Worm (Caenorhabditis elegans): ENCODE results near the gene pis-1.

The pis-1 gene

ce11 chrIV:9821621-9822020 lies 25.2 kb upstream of the pis-1 start, which contains the start of gene col-123:
Gene col-123, plus strand, starts transcription at chrIV:9821921.
- TF ChIP-seq ekl-4 (GFP tag; IDR thresholded peaks at IDR 0.05) (no peak), F33H1.4 (GFP tag; IDR thresholded peaks at IDR 0.05) (no peak), tbx-9 (tag; optimal IDR thresholded peaks at IDR 0.05; ENCODE audit: borderline replicate concordance) (no peak), unc-62 (GFP tag; optimal IDR thresholded peaks at IDR 0.05) (no peak), ets-4 (GFP tag; optimal IDR thresholded peaks at IDR 0.05) (no peak), sea-2 (GFP tag; IDR thresholded peaks at IDR 0.05) (no peak)

DNA sequence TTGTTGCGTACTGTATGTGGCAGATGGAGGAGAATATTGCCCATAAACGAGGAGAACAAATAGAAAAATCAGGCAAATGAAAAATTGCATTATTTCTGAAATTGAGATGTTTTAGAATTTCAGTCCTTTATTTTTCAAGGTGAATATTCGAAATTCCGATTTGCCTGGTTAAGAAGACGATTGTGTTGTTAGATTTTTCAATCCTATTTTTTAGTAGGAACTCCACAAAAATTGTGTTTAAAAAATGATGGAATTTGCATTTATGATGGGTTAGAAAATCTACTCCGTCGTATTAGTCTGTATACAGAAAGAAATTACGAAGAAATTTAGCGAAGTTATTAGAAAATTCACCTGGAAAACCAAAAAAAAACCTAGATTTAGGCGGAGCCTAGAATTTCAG lies 19.0 kb upstream of the pis-1 start, which contains the start of gene egl-20:
Gene egl-20 (minus strand): TSS at position 101 of the 400 bp plus-strand sequence.
- TF ChIP-seq lir-1 (GFP tag; conservative IDR thresholded peaks at IDR 0.05), result no peak
- no peak for TF ChIP-seq madf-6 (GFP tag; IDR thresholded peaks at IDR 0.05)
- TF ChIP-seq let-526 (GFP tag; IDR thresholded peaks at IDR 0.05), result no peak
- TF ChIP-seq zim-3 (tag; optimal IDR thresholded peaks at IDR 0.05), result no peak
- TF ChIP-seq dpl-1 (GFP tag; optimal IDR thresholded peaks at IDR 0.05), result no peak

ce11 chrIV:9811487-9811886 lies 15.1 kb upstream of the pis-1 start:
- no peak for TF ChIP-seq cebp-1 (GFP tag; IDR thresholded peaks at IDR 0.05)
- no peak for TF ChIP-seq cebp-1 (tag; optimal IDR thresholded peaks at IDR 0.05)
- no peak for TF ChIP-seq snpc-3.4 (tag; optimal IDR thresholded peaks at IDR 0.05)
- no peak for TF ChIP-seq hrde-1 (tag; optimal IDR thresholded peaks at IDR 0.05; ENCODE audit: borderline replicate concordance)
- TF ChIP-seq attf-3 (GFP tag; conservative IDR thresholded peaks at IDR 0.05), result no peak
- TF ChIP-seq ekl-4 (GFP tag; IDR thresholded peaks at IDR 0.05), result no peak
- no peak for TF ChIP-seq lin-40 (tag; optimal IDR thresholded peaks at IDR 0.05)
- no peak for TF ChIP-seq C17E4.6 (GFP tag; IDR thresholded peaks at IDR 0.05)
- TF ChIP-seq sptf-2 (GFP tag; optimal IDR thresholded peaks at IDR 0.05), result no peak
- TF ChIP-seq egl-44 (GFP tag; IDR thresholded peaks at IDR 0.05), result no peak
- no peak for TF ChIP-seq ztf-28 (GFP tag; IDR thresholded peaks at IDR 0.05)
- TF ChIP-seq snpc-1.1 (tag; optimal IDR thresholded peaks at IDR 0.05; ENCODE audit: insufficient read depth), result no peak
- TF ChIP-seq Y95B8A.8 (GFP tag; IDR thresholded peaks at IDR 0.05), result no peak
- no peak for TF ChIP-seq snpc-1.3 (tag; optimal IDR thresholded peaks at IDR 0.05; ENCODE audit: insufficient read depth)
- no peak for TF ChIP-seq nfya-1 (tag; optimal IDR thresholded peaks at IDR 0.05; ENCODE audit: borderline replicate concordance, insufficient read depth)
- no peak for TF ChIP-seq attf-5 (GFP tag; optimal IDR thresholded peaks at IDR 0.05)
- TF ChIP-seq ceh-79 (tag; optimal IDR thresholded peaks at IDR 0.05), result no peak
- no peak for TF ChIP-seq ceh-40 (GFP tag; IDR thresholded peaks at IDR 0.05)
- TF ChIP-seq K12H6.12 (tag; optimal IDR thresholded peaks at IDR 0.05), result no peak
- TF ChIP-seq ZK185.1 (tag; optimal IDR thresholded peaks at IDR 0.05; ENCODE audit: poor library complexity, severe bottlenecking), result no peak

DNA sequence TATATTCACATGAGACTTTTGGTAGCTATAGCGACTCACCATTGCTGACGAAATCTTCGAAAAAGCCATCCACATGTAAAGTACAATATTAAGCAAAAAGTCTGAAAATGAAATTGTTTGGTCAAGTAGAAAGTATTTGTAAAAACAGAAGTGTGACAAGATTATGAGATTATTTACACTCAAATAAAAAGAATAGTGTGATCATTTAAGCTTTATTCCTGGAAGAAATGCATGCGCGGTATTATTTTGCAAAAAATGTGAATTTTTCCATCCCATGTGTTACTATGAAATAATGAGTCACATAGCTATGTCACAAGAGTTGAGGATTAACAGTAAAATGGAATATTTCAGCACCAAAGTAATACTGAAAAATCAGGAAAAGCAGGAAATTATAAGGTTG lies 14.2 kb upstream of the pis-1 start, which contains the start of gene dct-15:
Gene dct-15 (minus strand): TSS at position 101 of the 400 bp plus-strand sequence.
- TF ChIP-seq unc-62 (GFP tag; optimal IDR thresholded peaks at IDR 0.05) (no peak), mcd-1 (GFP tag; IDR thresholded peaks at IDR 0.05) (no peak), C17E4.6 (GFP tag; IDR thresholded peaks at IDR 0.05) (no peak), madf-3 (GFP tag; IDR thresholded peaks at IDR 0.05) (no peak), F57A8.1 (GFP tag; optimal IDR thresholded peaks at IDR 0.05) (no peak), B0336.3 (GFP tag; IDR thresholded peaks at IDR 0.05) (no peak), lin-35 (GFP tag; optimal IDR thresholded peaks at IDR 0.05) (no peak), pbrm-1 (GFP tag; IDR thresholded peaks at IDR 0.05) (no peak), lin-54 (GFP tag; optimal IDR thresholded peaks at IDR 0.05) (no peak), C06A6.2 (GFP tag; conservative IDR thresholded peaks at IDR 0.05) (no peak), T26A5.8 (tag; optimal IDR thresholded peaks at IDR 0.05) (no peak)

All from whole organism, young adult.